Worm (Caenorhabditis elegans): ENCODE data around the gene enpl-1.

The enpl-1 gene

DNA sequence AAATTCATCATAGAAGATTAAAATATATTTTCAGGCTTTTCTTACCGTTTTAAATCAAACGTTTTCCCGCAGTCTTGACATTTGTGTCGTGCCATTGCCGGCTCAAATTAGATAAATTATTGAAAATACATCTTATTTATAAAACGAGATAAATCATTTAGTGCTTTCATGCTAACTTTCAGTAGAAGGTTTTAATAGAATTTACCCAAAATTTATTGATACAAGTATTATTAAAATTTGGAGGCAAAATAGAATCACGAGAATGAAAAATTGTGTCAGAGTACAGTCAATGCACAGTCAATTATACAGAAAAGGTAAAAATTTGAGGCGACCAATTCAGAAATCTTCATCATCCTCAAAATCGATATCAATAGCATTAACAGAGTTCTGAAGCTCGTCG lies 40.6 kb upstream of the enpl-1 start, which contains the start of gene Y5F2A.4:
Gene Y5F2A.4 (minus strand): TSS at position 101 of the 400 bp plus-strand sequence.
- TF ChIP-seq ceh-82 (tag; optimal IDR thresholded peaks at IDR 0.05) = no peak
- no peak for TF ChIP-seq ZK546.5 (tag; optimal IDR thresholded peaks at IDR 0.05)
- no peak for TF ChIP-seq elt-3 (tag; optimal IDR thresholded peaks at IDR 0.05)
- no peak for TF ChIP-seq skn-1 (tag; optimal IDR thresholded peaks at IDR 0.05)
- TF ChIP-seq ztf-11 (tag; optimal IDR thresholded peaks at IDR 0.05) = no peak
- no peak for TF ChIP-seq lsy-12 (tag; optimal IDR thresholded peaks at IDR 0.05)

DNA sequence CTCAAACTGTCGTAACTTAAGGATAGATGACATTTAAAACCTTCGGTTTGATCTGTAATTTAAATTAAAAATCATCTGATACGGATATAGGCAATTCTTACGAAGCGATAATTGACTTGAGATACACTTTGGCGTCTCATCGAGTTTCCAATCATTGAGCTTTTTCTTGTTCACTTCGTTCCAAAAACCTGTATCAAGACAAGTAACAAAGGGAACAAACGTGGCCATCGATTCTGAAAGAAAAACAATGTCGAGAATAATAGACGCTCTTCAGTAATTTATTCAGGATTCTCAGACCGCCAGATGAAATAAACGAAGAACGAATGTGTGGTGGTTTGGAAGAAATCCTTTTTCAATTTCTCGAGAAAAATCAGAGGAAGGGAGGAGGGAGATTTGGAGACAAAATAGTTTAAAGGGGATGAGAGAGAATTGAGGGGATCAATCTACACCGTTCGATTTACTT lies 38.2 kb upstream of the enpl-1 start, which contains the start of gene atg-7:
Gene atg-7 (minus strand): TSS at position 233 of the 463 bp plus-strand sequence.
- no peak for TF ChIP-seq nhr-11 (tag; optimal IDR thresholded peaks at IDR 0.05)
- TF ChIP-seq nhr-43 (tag; optimal IDR thresholded peaks at IDR 0.05; ENCODE audit: poor library complexity, severe bottlenecking) = no peak
- TF ChIP-seq ceh-16 (tag; optimal IDR thresholded peaks at IDR 0.05) = no peak
- TF ChIP-seq lsy-12 (tag; optimal IDR thresholded peaks at IDR 0.05) = peak; percentile 18
- peak; percentile 13 for TF ChIP-seq pha-4 (tag; optimal IDR thresholded peaks at IDR 0.05)
- no peak for TF ChIP-seq snpc-4 (tag; optimal IDR thresholded peaks at IDR 0.05)
- peak; percentile 94 for TF ChIP-seq ama-1 (optimal IDR thresholded peaks at IDR 0.05)
- TF ChIP-seq elt-1 (tag; optimal IDR thresholded peaks at IDR 0.05) = no peak

DNA sequence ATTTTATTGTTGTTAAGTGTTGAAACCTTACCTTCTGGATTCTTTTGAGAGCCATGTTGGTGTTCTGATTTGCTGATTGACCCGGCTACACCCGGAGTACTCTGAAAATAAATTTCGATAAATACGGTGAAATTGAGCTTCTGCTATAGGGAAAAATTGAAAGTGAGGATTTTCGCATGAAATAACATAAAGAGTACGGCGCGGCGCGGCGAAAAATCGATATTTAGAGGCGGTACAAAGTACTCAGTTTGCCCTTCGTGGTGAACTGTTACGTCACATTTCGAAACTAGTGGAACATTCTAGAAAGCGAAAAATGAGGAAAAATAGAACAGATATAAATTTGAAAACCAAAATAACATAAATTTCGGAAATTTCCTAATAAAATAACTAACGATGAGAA lies 36.9 kb upstream of the enpl-1 start, which contains the start of gene let-70:
Gene let-70 (minus strand): TSS at position 101 of the 400 bp plus-strand sequence.
- TF ChIP-seq fkh-10 (GFP tag; optimal IDR thresholded peaks at IDR 0.05) (no peak), nhr-11 (tag; optimal IDR thresholded peaks at IDR 0.05) (no peak), lsy-12 (tag; optimal IDR thresholded peaks at IDR 0.05) (no peak), egl-27 (tag; optimal IDR thresholded peaks at IDR 0.05) (no peak), lin-15B (tag; optimal IDR thresholded peaks at IDR 0.05) (no peak)

DNA sequence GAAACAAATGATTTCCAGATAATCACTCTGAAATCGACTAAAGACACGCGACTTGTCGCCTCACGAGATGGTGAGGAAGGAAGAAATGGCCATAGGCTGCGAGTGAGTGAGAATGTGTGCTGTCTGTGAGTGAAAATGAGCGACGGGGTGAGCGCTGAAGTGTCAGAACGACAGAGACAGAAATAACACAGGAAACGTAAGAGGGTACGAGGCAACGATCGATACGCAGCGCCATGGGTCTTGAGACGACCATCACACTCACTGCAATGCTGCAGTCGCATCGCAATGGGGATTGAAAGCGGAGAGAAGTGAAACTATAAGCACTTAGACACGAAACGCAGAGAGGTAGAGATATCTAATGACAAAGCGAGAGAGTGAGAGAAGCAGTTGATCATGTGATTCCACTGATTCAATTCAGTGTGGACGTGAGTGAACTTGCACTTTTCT lies 36.3 kb upstream of the enpl-1 start:
- TF ChIP-seq nhr-237 (tag; optimal IDR thresholded peaks at IDR 0.05) = no peak
- peak; percentile 55 for TF ChIP-seq snpc-4 (tag; optimal IDR thresholded peaks at IDR 0.05)
- TF ChIP-seq ceh-82 (tag; optimal IDR thresholded peaks at IDR 0.05) = peak; percentile 22
- no peak for TF ChIP-seq nhr-28 (tag; optimal IDR thresholded peaks at IDR 0.05)
- TF ChIP-seq unc-39 (tag; optimal IDR thresholded peaks at IDR 0.05) = no peak
- TF ChIP-seq nhr-23 (tag; optimal IDR thresholded peaks at IDR 0.05) = peak; percentile 92
- TF ChIP-seq jun-1 (tag; optimal IDR thresholded peaks at IDR 0.05) = peak; percentile 92
- TF ChIP-seq tbx-2 (tag; optimal IDR thresholded peaks at IDR 0.05) = peak; percentile 86
- TF ChIP-seq nfya-1 (tag; optimal IDR thresholded peaks at IDR 0.05; ENCODE audit: insufficient read depth) = peak; percentile 94
- peak; percentile 96 for TF ChIP-seq ceh-28 (tag; optimal IDR thresholded peaks at IDR 0.05)
- no peak for TF ChIP-seq ztf-11 (tag; optimal IDR thresholded peaks at IDR 0.05)
- peak; percentile 80 for TF ChIP-seq skn-1 (tag; optimal IDR thresholded peaks at IDR 0.05)
- peak; percentile 83 for TF ChIP-seq lin-15B (tag; optimal IDR thresholded peaks at IDR 0.05)
- peak; percentile 49 for TF ChIP-seq fkh-10 (GFP tag; optimal IDR thresholded peaks at IDR 0.05)
- peak; percentile 96 for TF ChIP-seq nhr-25 (tag; optimal IDR thresholded peaks at IDR 0.05)
- TF ChIP-seq daf-12 (tag; optimal IDR thresholded peaks at IDR 0.05) = no peak
- TF ChIP-seq fos-1 (tag; optimal IDR thresholded peaks at IDR 0.05) = no peak
- peak; percentile 86 for TF ChIP-seq nhr-43 (tag; optimal IDR thresholded peaks at IDR 0.05; ENCODE audit: poor library complexity, severe bottlenecking)
- peak; percentile 12 for TF ChIP-seq elt-1 (tag; optimal IDR thresholded peaks at IDR 0.05)
- TF ChIP-seq egl-27 (tag; optimal IDR thresholded peaks at IDR 0.05) = peak; percentile 91
- TF ChIP-seq ama-1 (optimal IDR thresholded peaks at IDR 0.05) = peak; percentile 89
- peak; percentile 16 for TF ChIP-seq nhr-77 (tag; optimal IDR thresholded peaks at IDR 0.05)
- TF ChIP-seq lsy-12 (tag; optimal IDR thresholded peaks at IDR 0.05) = peak; percentile 88
- TF ChIP-seq lin-39 (tag; optimal IDR thresholded peaks at IDR 0.05) = peak; percentile 91
- peak in 1 of 3 experiments; percentile 1 for TF ChIP-seq elt-3 (tag; optimal IDR thresholded peaks at IDR 0.05)
- peak; percentile 16 for TF ChIP-seq ZK546.5 (tag; optimal IDR thresholded peaks at IDR 0.05)
- peak; percentile 37 for TF ChIP-seq fkh-2 (tag; optimal IDR thresholded peaks at IDR 0.05)
- no peak for TF ChIP-seq ceh-9 (tag; optimal IDR thresholded peaks at IDR 0.05)
- TF ChIP-seq R02D3.7 (tag; optimal IDR thresholded peaks at IDR 0.05) = peak; percentile 74
- no peak for TF ChIP-seq nhr-12 (tag; optimal IDR thresholded peaks at IDR 0.05)
- TF ChIP-seq unc-62 (GFP tag; optimal IDR thresholded peaks at IDR 0.05) = peak; percentile 90
- peak; percentile 41 for TF ChIP-seq pqm-1 (tag; optimal IDR thresholded peaks at IDR 0.05)
- peak; percentile 20 for TF ChIP-seq ztf-4 (tag; optimal IDR thresholded peaks at IDR 0.05)
- TF ChIP-seq aly-2 (tag; optimal IDR thresholded peaks at IDR 0.05) = no peak
- TF ChIP-seq zag-1 (tag; optimal IDR thresholded peaks at IDR 0.05) = peak; percentile 91
- TF ChIP-seq pha-4 (tag; optimal IDR thresholded peaks at IDR 0.05) = peak; percentile 88
- TF ChIP-seq egl-5 (tag; optimal IDR thresholded peaks at IDR 0.05) = peak; percentile 96
- no peak for TF ChIP-seq nhr-67 (tag; optimal IDR thresholded peaks at IDR 0.05)
- peak; percentile 13 for TF ChIP-seq mdl-1 (tag; optimal IDR thresholded peaks at IDR 0.05)
- TF ChIP-seq hmg-11 (tag; optimal IDR thresholded peaks at IDR 0.05) = peak; percentile 99
- TF ChIP-seq eor-1 (tag; optimal IDR thresholded peaks at IDR 0.05) = no peak
- TF ChIP-seq ceh-16 (tag; optimal IDR thresholded peaks at IDR 0.05) = no peak
- TF ChIP-seq nhr-76 (tag; optimal IDR thresholded peaks at IDR 0.05) = peak; percentile 54
- peak; percentile 83 for TF ChIP-seq nhr-11 (tag; optimal IDR thresholded peaks at IDR 0.05)
